Fruit fly (Drosophila melanogaster) whole organism, embryonic: ENCODE results near the gene CG4313.

ENCODE experiments used
- B-H1 ChIP-seq: fragments of 200-800 bp; sonication (Bioruptor generic); IDR thresholded peaks from 3 replicates; pipeline ENCODE4 v1.3.6; 2022; ENCODE audit warnings: missing biosample characterization, missing genetic modification characterization
- CG12155 ChIP-seq: fragments of 200-800 bp; sonication (Bioruptor generic); optimal IDR thresholded peaks from 3 replicates; lab custom pipeline; 2016; ENCODE audit warnings: missing biosample characterization, missing genetic modification characterization
- CG13424 ChIP-seq: fragments of 200-800 bp; sonication (Bioruptor generic); optimal IDR thresholded peaks from 2 replicates; lab custom pipeline; 2019; ENCODE audit warnings: missing biosample characterization, mild to moderate bottlenecking, missing genetic modification characterization, moderate library complexity
- CG17328 ChIP-seq: fragments of 200-800 bp; sonication (Bioruptor generic); IDR thresholded peaks from 2 replicates; pipeline ENCODE4 v1.3.6; 2022; ENCODE audit warnings: missing biosample characterization, missing genetic modification characterization
- CG17612 ChIP-seq: fragments of 200-800 bp; sonication (Bioruptor generic); IDR thresholded peaks from 2 replicates; pipeline ENCODE4 v1.3.6; 2022; ENCODE audit warnings: missing biosample characterization, missing genetic modification characterization
- CG17829 ChIP-seq: fragments of 200-800 bp; optimal IDR thresholded peaks from 2 replicates; lab custom pipeline; 2019; ENCODE audit warnings: missing biosample characterization, mild to moderate bottlenecking, missing genetic modification characterization, moderate library complexity
- CG2120 ChIP-seq: fragments of 200-800 bp; sonication (Bioruptor generic); optimal IDR thresholded peaks from 3 replicates; lab custom pipeline; 2016; ENCODE audit warnings: missing biosample characterization, missing genetic modification characterization
- CG2202 ChIP-seq: fragments of 200-800 bp; sonication (Bioruptor generic); optimal IDR thresholded peaks from 2 replicates; lab custom pipeline; 2018; ENCODE audit warnings: missing biosample characterization, mild to moderate bottlenecking, missing genetic modification characterization
- CG3281 ChIP-seq: fragments of 200-800 bp; sonication (Bioruptor generic); optimal IDR thresholded peaks from 3 replicates; lab custom pipeline; 2017; ENCODE audit warnings: missing biosample characterization, mild to moderate bottlenecking, missing genetic modification characterization
- CG34376 ChIP-seq: fragments of 200-800 bp; sonication (Bioruptor generic); optimal IDR thresholded peaks from 2 replicates; lab custom pipeline; 2018; ENCODE audit warnings: missing biosample characterization, mild to moderate bottlenecking, missing genetic modification characterization
- CG43689 ChIP-seq: fragments of 200-800 bp; sonication (Bioruptor generic); IDR thresholded peaks from 2 replicates; pipeline ENCODE4 v1.3.6; 2022; ENCODE audit warnings: missing biosample characterization, missing genetic modification characterization
- CG4854 ChIP-seq: fragments of 200-800 bp; sonication (Bioruptor generic); optimal IDR thresholded peaks from 2 replicates; lab custom pipeline; 2016; ENCODE audit warnings: missing biosample characterization, missing genetic modification characterization, inconsistent platforms
- CG5180 ChIP-seq: fragments of 200-800 bp; sonication (Bioruptor generic); optimal IDR thresholded peaks from 3 replicates; lab custom pipeline; 2017; ENCODE audit warnings: missing biosample characterization, missing genetic modification characterization, mild to moderate bottlenecking, moderate library complexity, missing genetic modification reagents
- CG6854 ChIP-seq: fragments of 200-800 bp; sonication (Bioruptor generic); optimal IDR thresholded peaks from 3 replicates; lab custom pipeline; 2017; ENCODE audit warnings: missing biosample characterization, mild to moderate bottlenecking, missing genetic modification characterization
- CG7963 ChIP-seq: fragments of 200-800 bp; sonication (Bioruptor generic); IDR thresholded peaks from 3 replicates; pipeline ENCODE4 v1.3.6; 2022; ENCODE audit warnings: missing biosample characterization, missing genetic modification characterization; ENCODE audit not compliant: partially characterized antibody
- CG8089 ChIP-seq: fragments of 200-800 bp; sonication (Bioruptor generic); optimal IDR thresholded peaks from 3 replicates; lab custom pipeline; 2016; ENCODE audit warnings: missing biosample characterization, missing genetic modification characterization
- CG8281 ChIP-seq: fragments of 200-800 bp; sonication (Bioruptor generic); optimal IDR thresholded peaks from 2 replicates; lab custom pipeline; 2018; ENCODE audit warnings: missing biosample characterization, mild to moderate bottlenecking, missing genetic modification characterization, moderate library complexity
- CG8290 ChIP-seq, 3 experiments: fragments of 200-800 bp; sonication (Bioruptor generic); optimal IDR thresholded peaks; 2 replicates each; lab custom pipeline; 2016 to 2019; ENCODE audit warnings: missing biosample characterization in 3 of 3, missing genetic modification characterization in 3 of 3, mild to moderate bottlenecking in 2 of 3, moderate library complexity in 1 of 3
- CG8924 ChIP-seq: fragments of 200-800 bp; optimal IDR thresholded peaks from 3 replicates; lab custom pipeline; 2019; ENCODE audit warnings: missing biosample characterization, mild to moderate bottlenecking, missing genetic modification characterization, moderate library complexity
- CTCF ChIP-seq: fragments of 200-800 bp; sonication (Bioruptor generic); optimal IDR thresholded peaks from 2 replicates; lab custom pipeline; 2017; ENCODE audit warnings: missing biosample characterization, mild to moderate bottlenecking, missing genetic modification characterization, moderate library complexity
- ERR ChIP-seq: fragments of 200-800 bp; sonication (Bioruptor generic); optimal IDR thresholded peaks from 2 replicates; lab custom pipeline; 2016; ENCODE audit warnings: missing biosample characterization, missing genetic modification characterization
- GATAe ChIP-seq: fragments of 200-800 bp; sonication (Bioruptor generic); conservative IDR thresholded peaks from 2 replicates; pipeline ENCODE4 v1.3.6; 2022; ENCODE audit warnings: missing biosample characterization, missing genetic modification characterization
- HmgD ChIP-seq: fragments of 200-800 bp; sonication (Bioruptor generic); optimal IDR thresholded peaks from 3 replicates; lab custom pipeline; 2016; ENCODE audit warnings: missing biosample characterization, missing genetic modification characterization
- Hr78 ChIP-seq, 2 experiments: fragments of 200-800 bp in 1 of 2; fragments of >200 bp in 1 of 2; sonication (Bioruptor generic) in 1 of 2; optimal IDR thresholded peaks; 2 replicates each; lab custom pipeline; 2017 to 2019; ENCODE audit warnings: missing biosample characterization in 2 of 2, missing genetic modification characterization in 2 of 2, mild to moderate bottlenecking in 1 of 2, moderate library complexity in 1 of 2
- Lim3 ChIP-seq: fragments of 200-800 bp; sonication (Bioruptor generic); IDR thresholded peaks from 2 replicates; pipeline ENCODE4 v1.3.6; 2022; ENCODE audit warnings: missing biosample characterization, missing genetic modification characterization
- Lpt ChIP-seq: fragments of >200 bp; optimal IDR thresholded peaks from 2 replicates; lab custom pipeline; 2018; ENCODE audit warnings: missing biosample characterization, missing genetic modification characterization
- Meics ChIP-seq: fragments of 200-800 bp; sonication (Bioruptor generic); optimal IDR thresholded peaks from 2 replicates; lab custom pipeline; 2017; ENCODE audit warnings: missing biosample characterization, mild to moderate bottlenecking, missing genetic modification characterization
- Poxn ChIP-seq: fragments of 200-800 bp; sonication (Bioruptor generic); IDR thresholded peaks from 2 replicates; pipeline ENCODE4 v1.3.6; 2022; ENCODE audit warnings: missing biosample characterization, missing genetic modification characterization
- Rx ChIP-seq: fragments of 200-800 bp; sonication (Bioruptor generic); IDR thresholded peaks from 2 replicates; pipeline ENCODE4 v1.3.6; 2022; ENCODE audit warnings: missing biosample characterization, missing genetic modification characterization
- Tbp ChIP-seq: fragments of >200 bp; optimal IDR thresholded peaks from 2 replicates; lab custom pipeline; 2018; ENCODE audit warnings: missing biosample characterization, missing genetic modification characterization
- bab2 ChIP-seq: fragments of 200-800 bp; sonication (Bioruptor generic); optimal IDR thresholded peaks from 2 replicates; lab custom pipeline; 2016; ENCODE audit warnings: missing biosample characterization, missing genetic modification characterization
- br ChIP-seq: fragments of >200 bp; optimal IDR thresholded peaks from 2 replicates; lab custom pipeline; 2017
- caup ChIP-seq: fragments of 200-800 bp; sonication (Bioruptor generic); optimal IDR thresholded peaks from 3 replicates; lab custom pipeline; 2017; ENCODE audit warnings: missing biosample characterization, mild to moderate bottlenecking, missing genetic modification characterization, moderate library complexity; ENCODE audit not compliant: severe bottlenecking
- chinmo ChIP-seq: fragments of 200-800 bp; sonication (Bioruptor generic); IDR thresholded peaks from 4 replicates; pipeline ENCODE4 v1.3.6; 2022; ENCODE audit warnings: missing biosample characterization, missing genetic modification characterization; ENCODE audit not compliant: partially characterized antibody
- dm ChIP-seq: fragments of 200-800 bp; sonication (Bioruptor generic); optimal IDR thresholded peaks from 3 replicates; lab custom pipeline; 2016; ENCODE audit warnings: missing biosample characterization, missing genetic modification characterization
- ewg ChIP-seq: fragments of 200-800 bp; sonication (Bioruptor generic); optimal IDR thresholded peaks from 3 replicates; lab custom pipeline; 2017; ENCODE audit warnings: mild to moderate bottlenecking, missing biosample characterization, missing genetic modification reagents, missing genetic modification characterization
- fd102C ChIP-seq: fragments of 200-800 bp; sonication (Bioruptor generic); optimal IDR thresholded peaks from 2 replicates; lab custom pipeline; 2018; ENCODE audit warnings: missing biosample characterization, mild to moderate bottlenecking, missing genetic modification characterization, moderate library complexity
- jing ChIP-seq: fragments of 200-800 bp; sonication (Bioruptor generic); optimal IDR thresholded peaks from 2 replicates; lab custom pipeline; 2018; ENCODE audit warnings: missing biosample characterization, mild to moderate bottlenecking, missing genetic modification characterization
- jumu ChIP-seq: fragments of 200-800 bp; sonication (Bioruptor generic); optimal IDR thresholded peaks from 3 replicates; lab custom pipeline; 2016; ENCODE audit warnings: missing biosample characterization, missing genetic modification characterization
- mam ChIP-seq: fragments of 200-800 bp; sonication (Bioruptor generic); optimal IDR thresholded peaks from 3 replicates; lab custom pipeline; 2016; ENCODE audit warnings: missing biosample characterization, missing genetic modification characterization
- nmo ChIP-seq: fragments of 200-800 bp; sonication (Bioruptor generic); optimal IDR thresholded peaks from 2 replicates; lab custom pipeline; 2018; ENCODE audit warnings: missing biosample characterization, mild to moderate bottlenecking, missing genetic modification characterization, moderate library complexity
- odd ChIP-seq: fragments of 200-800 bp; sonication (Bioruptor generic); optimal IDR thresholded peaks from 2 replicates; lab custom pipeline; 2017; ENCODE audit warnings: missing biosample characterization, mild to moderate bottlenecking, missing genetic modification characterization
- org-1 ChIP-seq: fragments of 200-800 bp; sonication (Bioruptor generic); optimal IDR thresholded peaks from 2 replicates; lab custom pipeline; 2017; ENCODE audit warnings: missing biosample characterization, missing genetic modification characterization
- otp ChIP-seq: fragments of 200-800 bp; sonication (Bioruptor generic); IDR thresholded peaks from 3 replicates; pipeline ENCODE4, ENCODE4 v1.3.6; 2022; ENCODE audit warnings: missing biosample characterization, missing genetic modification characterization
- prd ChIP-seq, 3 experiments: fragments of >200 bp in 2 of 3; fragments of 200-800 bp in 1 of 3; sonication (Bioruptor generic) in 1 of 3; optimal IDR thresholded peaks in 2 of 3; IDR thresholded peaks in 1 of 3; 2 replicates in 2 of 3; 3 replicates in 1 of 3; pipeline versions ENCODE4 v1.3.6 to Lab custom; 2017 to 2022; ENCODE audit warnings: missing biosample characterization in 1 of 3, missing genetic modification characterization in 1 of 3
- pros ChIP-seq: fragments of 200-800 bp; sonication (Bioruptor generic); optimal IDR thresholded peaks from 3 replicates; lab custom pipeline; 2019; ENCODE audit warnings: missing biosample characterization, mild to moderate bottlenecking, missing genetic modification characterization, moderate library complexity
- sisA ChIP-seq: fragments of 200-800 bp; sonication (Bioruptor generic); IDR thresholded peaks from 2 replicates; pipeline ENCODE4 v1.3.6; 2022; ENCODE audit warnings: missing biosample characterization, missing genetic modification characterization
- so ChIP-seq: fragments of 200-800 bp; sonication (Bioruptor generic); IDR thresholded peaks from 3 replicates; pipeline ENCODE4 v1.3.6; 2022; ENCODE audit warnings: missing biosample characterization, missing genetic modification characterization
- vnd ChIP-seq: fragments of 200-800 bp; sonication (Bioruptor generic); IDR thresholded peaks from 3 replicates; pipeline ENCODE4 v1.3.6; 2022; ENCODE audit warnings: missing biosample characterization, missing genetic modification characterization; ENCODE audit not compliant: partially characterized antibody

The CG4313 gene

DNA sequence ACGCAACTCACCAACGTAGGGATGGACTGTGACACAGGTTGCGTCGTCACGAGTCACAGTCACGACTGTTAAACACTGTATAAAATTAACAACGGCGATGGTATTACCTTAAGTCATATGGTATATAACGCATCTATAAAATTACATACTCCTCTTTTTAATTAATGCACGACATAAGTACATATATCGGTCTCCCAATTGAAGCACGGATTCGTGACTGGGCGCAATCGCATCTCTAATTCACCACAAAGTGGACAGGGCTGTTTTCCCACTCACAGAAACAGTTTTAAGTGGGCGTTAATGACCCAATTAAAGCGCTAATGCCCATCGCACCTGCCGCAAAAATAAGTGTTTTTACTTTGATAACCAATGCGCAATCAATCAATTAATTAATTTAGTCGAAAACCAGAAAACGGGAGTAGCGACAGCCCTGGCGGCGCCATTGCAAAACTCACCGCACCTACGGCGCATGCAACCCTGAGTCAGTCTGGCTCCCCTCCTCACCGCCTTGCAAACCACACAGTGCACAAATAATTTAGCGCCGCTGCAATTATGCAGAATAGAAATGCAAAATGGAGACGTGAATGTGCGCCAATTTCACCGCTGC, at the start of gene CG4313 (continued):
- TF ChIP-seq ewg (GFP tag; lab: Kevin White, UChicago): peak; percentile 68
- TF ChIP-seq CG5180 (GFP tag; lab: Kevin White, UChicago): peak; percentile 14
- no peak for TF ChIP-seq br
- peak; percentile 87 for TF ChIP-seq mam (GFP tag; lab: Kevin White, UChicago)
- peak; percentile 73 for TF ChIP-seq CG8290 (GFP tag; optimal IDR thresholded peaks at IDR 0.05; lab: Kevin White, UChicago)
- TF ChIP-seq CG8290 (tag; optimal IDR thresholded peaks at IDR 0.05; lab: Kevin White, UChicago): peak in 1 of 2 experiments; percentile 87
- peak; percentile 39 for TF ChIP-seq CG4854 (GFP tag; lab: Kevin White, UChicago)
- TF ChIP-seq Hr78 (GFP tag; optimal IDR thresholded peaks at IDR 0.05; lab: Kevin White, UChicago): no peak
- no peak for TF ChIP-seq pros (GFP tag; lab: Kevin White, UChicago)
- no peak for TF ChIP-seq CTCF
- TF ChIP-seq CG43689 (GFP tag; lab: Robert Waterston, UW): no peak
- TF ChIP-seq vnd (GFP tag; lab: Robert Waterston, UW): peak; percentile 91
- TF ChIP-seq CG2202 (tag; lab: Kevin White, UChicago): no peak
- TF ChIP-seq CG8089 (GFP tag; lab: Kevin White, UChicago): peak; percentile 29
- peak; percentile 90 for TF ChIP-seq CG3281 (GFP tag; lab: Kevin White, UChicago)
- no peak for TF ChIP-seq Lpt
- TF ChIP-seq Lim3 (GFP tag; lab: Robert Waterston, UW): no peak
- TF ChIP-seq chinmo (GFP tag; lab: Robert Waterston, UW): peak; percentile 41; the same call in 1 of the 4 replicates
- TF ChIP-seq CG34376 (GFP tag; lab: Kevin White, UChicago): peak; percentile 68
- TF ChIP-seq Poxn (GFP tag; lab: Robert Waterston, UW): no peak
- no peak for TF ChIP-seq otp (GFP tag; lab: Robert Waterston, UW)
- TF ChIP-seq caup: peak; percentile 44
- peak; percentile 70 for TF ChIP-seq nmo (GFP tag; lab: Kevin White, UChicago)
- TF ChIP-seq bab2 (GFP tag; lab: Kevin White, UChicago): peak; percentile 75
- no peak for TF ChIP-seq CG6854 (GFP tag; lab: Kevin White, UChicago)
- TF ChIP-seq ERR (GFP tag; lab: Kevin White, UChicago): peak; percentile 53
- TF ChIP-seq CG8281 (tag; lab: Kevin White, UChicago): peak; percentile 27
- peak; percentile 29; the same call in 1 of the 2 replicates for TF ChIP-seq Rx (GFP tag; lab: Robert Waterston, UW)
- peak; percentile 58 for TF ChIP-seq org-1
- TF ChIP-seq dm (GFP tag; lab: Kevin White, UChicago): peak; percentile 51
- no peak for TF ChIP-seq HmgD (GFP tag; lab: Kevin White, UChicago)
- TF ChIP-seq GATAe (GFP tag; lab: Robert Waterston, UW): no peak; the same call in 1 of the 2 replicates
- TF ChIP-seq sisA (GFP tag; lab: Robert Waterston, UW): peak; percentile 75
- TF ChIP-seq Tbp (GFP tag; lab: Kevin White, UChicago): no peak
- TF ChIP-seq fd102C (GFP tag; lab: Kevin White, UChicago): no peak
- peak; percentile 48; the same call in 1 of the 2 replicates for TF ChIP-seq CG17328 (GFP tag; lab: Robert Waterston, UW)
- TF ChIP-seq CG2120 (GFP tag; lab: Kevin White, UChicago): peak; percentile 83
- TF ChIP-seq so: 0 out of 3 replicates have a peak, but pooled peaks have one; percentile 26
- TF ChIP-seq Meics (GFP tag; lab: Kevin White, UChicago): peak; percentile 73
- peak; percentile 28 for TF ChIP-seq odd (GFP tag; lab: Kevin White, UChicago)
- TF ChIP-seq CG17829 (tag; lab: Kevin White, UChicago): peak; percentile 66
- TF ChIP-seq prd (optimal IDR thresholded peaks at IDR 0.05; lab: Kevin White, UChicago): no peak
- TF ChIP-seq prd (GFP tag; IDR thresholded peaks at IDR 0.05; lab: Robert Waterston, UW): peak; percentile 70
- peak; percentile 37; the same call in 2 of the 3 replicates for TF ChIP-seq B-H1 (GFP tag; lab: Robert Waterston, UW)
- TF ChIP-seq jing: no peak
- peak; percentile 70 for TF ChIP-seq CG8924 (tag; lab: Kevin White, UChicago)
- peak; percentile 60 for TF ChIP-seq jumu (GFP tag; lab: Kevin White, UChicago)
- peak; percentile 61 for TF ChIP-seq CG12155
- peak; percentile 77 for TF ChIP-seq CG13424 (tag; lab: Kevin White, UChicago)
- peak; percentile 60; the same call in 2 of the 3 replicates for TF ChIP-seq CG7963
- no peak for TF ChIP-seq CG17612 (GFP tag; lab: Robert Waterston, UW)
